Worm (Caenorhabditis elegans) whole organism, early embryonic: ENCODE results near the gene C08E3.1.

Experiments used
- F13C5.2 ChIP-seq: sonication (generic microtip); optimal IDR thresholded peaks from 2 replicates; lab custom pipeline; 2017; ENCODE audit warnings: mild to moderate bottlenecking, missing genetic modification characterization, inconsistent platforms, missing compliant biosample characterization
- aly-1 ChIP-seq: sonication (generic microtip); optimal IDR thresholded peaks from 2 replicates; lab custom pipeline; 2016; ENCODE audit warnings: missing genetic modification characterization, missing compliant biosample characterization
- ama-1 ChIP-seq: fragments of 150-350 bp; optimal IDR thresholded peaks from 2 replicates; lab custom pipeline; 2014
- ets-7 ChIP-seq: sonication (generic microtip); optimal IDR thresholded peaks from 2 replicates; lab custom pipeline; 2016; ENCODE audit warnings: missing genotype, missing genetic modification characterization, missing compliant biosample characterization
- flt-1 ChIP-seq: fragments of 200-800 bp; sonication (Bioruptor generic); IDR thresholded peaks from 2 replicates; pipeline ENCODE4 v1.3.6; 2022; ENCODE audit warnings: missing genetic modification characterization, missing compliant biosample characterization
- hmbx-1 ChIP-seq: sonication (generic microtip); optimal IDR thresholded peaks from 2 replicates; lab custom pipeline; 2016; ENCODE audit warnings: mild to moderate bottlenecking, missing genetic modification characterization, missing compliant biosample characterization
- scrt-1 ChIP-seq: fragments of 200-800 bp; sonication (Bioruptor generic); IDR thresholded peaks from 2 replicates; pipeline ENCODE4 v1.3.6; 2022; ENCODE audit warnings: missing genetic modification characterization, missing compliant biosample characterization
- sea-1 ChIP-seq: fragments of 200-800 bp; sonication (Bioruptor generic); conservative IDR thresholded peaks from 2 replicates; pipeline ENCODE4 v1.3.6; 2022; ENCODE audit warnings: missing genetic modification characterization, missing compliant biosample characterization
- tbx-11 ChIP-seq: fragments of 200-800 bp; sonication (Bioruptor generic); IDR thresholded peaks from 2 replicates; pipeline ENCODE4 v1.3.6; 2022; ENCODE audit warnings: missing genetic modification characterization, missing compliant biosample characterization
- tra-4 ChIP-seq: sonication (generic microtip); optimal IDR thresholded peaks from 2 replicates; lab custom pipeline; 2017; ENCODE audit warnings: missing genetic modification characterization, missing compliant biosample characterization

ce11 chrII:1603049-1603448 lies 30.5 kb upstream of the C08E3.1 start:
- TF ChIP-seq sea-1 (no peak), aly-1 (no peak), scrt-1 (GFP tag; lab: Robert Waterston, UW) (no peak), flt-1 (GFP tag; lab: Robert Waterston, UW) (no peak), tra-4 (no peak), hmbx-1 (tag; lab: Kevin White, UChicago) (no peak), ama-1 (lab: Kevin White, UChicago) (no peak), tbx-11 (GFP tag; lab: Robert Waterston, UW) (no peak), F13C5.2 (tag; lab: Kevin White, UChicago) (no peak), ets-7 (tag; lab: Kevin White, UChicago) (no peak)
